Worm (Caenorhabditis elegans): ENCODE results near the gene rpl-22.
A peak's percentile ranks its signal among the peaks of the same experiment; 100 is the strongest.

Gene rpl-22

ce11 chrII:5085450-5085849, 30.0 kb downstream of the rpl-22 start, which contains the start of gene txt-9:
txt-9 (plus strand) TSS chrII:5085785.
- TF ChIP-seq daf-8 (GFP tag; IDR thresholded peaks at IDR 0.05) (no peak), F10B5.3 (tag; optimal IDR thresholded peaks at IDR 0.05) (no peak), hlh-30 (tag; optimal IDR thresholded peaks at IDR 0.05; ENCODE audit: insufficient read depth) (peak; percentile 17), pha-4 (GFP tag; IDR thresholded peaks at IDR 0.05) (no peak), pha-4 (tag; optimal IDR thresholded peaks at IDR 0.05) (no peak), ceh-44 (GFP tag; IDR thresholded peaks at IDR 0.05) (no peak), spr-3 (GFP tag; optimal IDR thresholded peaks at IDR 0.05) (no peak), nhr-76 (tag; optimal IDR thresholded peaks at IDR 0.05) (no peak), egl-43 (GFP tag; IDR thresholded peaks at IDR 0.05) (no peak), ces-1 (GFP tag; optimal IDR thresholded peaks at IDR 0.05) (no peak), lin-1 (GFP tag; IDR thresholded peaks at IDR 0.05) (no peak), tra-1 (GFP tag; IDR thresholded peaks at IDR 0.05) (no peak), nhr-28 (tag; optimal IDR thresholded peaks at IDR 0.05) (peak; percentile 38), daf-12 (tag; optimal IDR thresholded peaks at IDR 0.05) (no peak), R02D3.7 (tag; optimal IDR thresholded peaks at IDR 0.05) (no peak), attf-4 (tag; optimal IDR thresholded peaks at IDR 0.05) (no peak), ceh-20 (GFP tag; IDR thresholded peaks at IDR 0.05) (no peak), aha-1 (tag) (peak; percentile 92), snpc-1.2 (GFP tag; IDR thresholded peaks at IDR 0.05) (no peak), fkh-10 (GFP tag; optimal IDR thresholded peaks at IDR 0.05) (no peak), unc-62 (GFP tag; optimal IDR thresholded peaks at IDR 0.05 in 1 of 2) (peak in 1 of 2 experiments; percentile 77), unc-62 (tag; optimal IDR thresholded peaks at IDR 0.05) (no peak), daf-19 (GFP tag; conservative IDR thresholded peaks at IDR 0.05) (no peak), set-16 (GFP tag; IDR thresholded peaks at IDR 0.05) (no peak), snpc-4 (tag; optimal IDR thresholded peaks at IDR 0.05) (no peak), lsy-2 (tag; optimal IDR thresholded peaks at IDR 0.05) (no peak), D1046.2 (GFP tag; IDR thresholded peaks at IDR 0.05) (no peak), daf-16 (GFP tag; optimal IDR thresholded peaks at IDR 0.05) (no peak), daf-16 (tag; optimal IDR thresholded peaks at IDR 0.05) (peak; percentile 1), tag-97 (GFP tag; IDR thresholded peaks at IDR 0.05) (no peak), zfp-2 (tag; optimal IDR thresholded peaks at IDR 0.05) (no peak), hlh-11 (tag; optimal IDR thresholded peaks at IDR 0.05) (no peak), ceh-28 (tag; optimal IDR thresholded peaks at IDR 0.05) (no peak), ztf-11 (tag; optimal IDR thresholded peaks at IDR 0.05) (no peak), arid-1 (GFP tag; conservative IDR thresholded peaks at IDR 0.05) (no peak), ama-1 (optimal IDR thresholded peaks at IDR 0.05) (no peak)

- TF ChIP-seq pqm-1 (tag; optimal IDR thresholded peaks at IDR 0.05) (peak; percentile 19), dve-1 (tag; optimal IDR thresholded peaks at IDR 0.05; ENCODE audit: insufficient read depth) (peak; percentile 33), nhr-102 (tag; optimal IDR thresholded peaks at IDR 0.05) (no peak), ctbp-1 (GFP tag; IDR thresholded peaks at IDR 0.05) (no peak), aha-1 (tag) (peak; percentile 64), nhr-77 (tag; optimal IDR thresholded peaks at IDR 0.05) (no peak), dpl-1 (GFP tag; optimal IDR thresholded peaks at IDR 0.05) (no peak), daf-16 (GFP tag; optimal IDR thresholded peaks at IDR 0.05) (no peak), daf-16 (tag; optimal IDR thresholded peaks at IDR 0.05) (peak; percentile 39), hmg-1.1 (GFP tag; IDR thresholded peaks at IDR 0.05) (no peak), nhr-28 (tag; optimal IDR thresholded peaks at IDR 0.05) (peak; percentile 15), unc-39 (tag; optimal IDR thresholded peaks at IDR 0.05) (no peak), mes-2 (tag; optimal IDR thresholded peaks at IDR 0.05; ENCODE audit: poor library complexity, severe bottlenecking) (peak; percentile 25), ama-1 (optimal IDR thresholded peaks at IDR 0.05) (no peak)
These were observed 30.7 kb downstream of the rpl-22 start for ce11 chrII:5086143-5086542.
